Fruit fly (Drosophila melanogaster) whole organism, embryonic: ENCODE results near the gene CG7806.
A peak's percentile ranks its signal among the peaks of the same experiment; 100 is the strongest.

ENCODE experiments used
- Antp ChIP-seq: fragments of 200-800 bp; sonication (Bioruptor generic); optimal IDR thresholded peaks from 3 replicates; lab custom pipeline; 2016; ENCODE audit warnings: missing biosample characterization, missing genetic modification characterization
- Awh ChIP-seq: fragments of 200-800 bp; sonication (Bioruptor generic); IDR thresholded peaks from 2 replicates; pipeline ENCODE4, ENCODE4 v1.3.6; 2022; ENCODE audit warnings: missing biosample characterization, missing genetic modification characterization
- BtbVII ChIP-seq: fragments of 200-800 bp; sonication (Bioruptor generic); optimal IDR thresholded peaks from 3 replicates; lab custom pipeline; 2017; ENCODE audit warnings: missing biosample characterization, mild to moderate bottlenecking, missing genetic modification characterization
- CG10267 ChIP-seq: fragments of 200-800 bp; sonication (Bioruptor generic); optimal IDR thresholded peaks from 2 replicates; lab custom pipeline; 2018; ENCODE audit warnings: missing biosample characterization, mild to moderate bottlenecking, missing genetic modification characterization, moderate library complexity
- CG10431 ChIP-seq: fragments of 200-800 bp; sonication (Bioruptor generic); optimal IDR thresholded peaks from 3 replicates; lab custom pipeline; 2018; ENCODE audit warnings: missing biosample characterization, mild to moderate bottlenecking, missing genetic modification characterization
- CG10654 ChIP-seq: fragments of 200-800 bp; sonication (Bioruptor generic); optimal IDR thresholded peaks from 2 replicates; lab custom pipeline; 2016; ENCODE audit warnings: missing biosample characterization, missing genetic modification characterization
- CG12219 ChIP-seq: fragments of 200-800 bp; sonication (Bioruptor generic); optimal IDR thresholded peaks from 3 replicates; lab custom pipeline; 2018; ENCODE audit warnings: missing biosample characterization, mild to moderate bottlenecking, missing genetic modification characterization
- CG12236 ChIP-seq: fragments of 200-800 bp; sonication (Bioruptor generic); optimal IDR thresholded peaks from 2 replicates; lab custom pipeline; 2016; ENCODE audit warnings: missing biosample characterization, missing genetic modification characterization
- CG1233 ChIP-seq: fragments of 200-800 bp; sonication (Bioruptor generic); optimal IDR thresholded peaks from 4 replicates; lab custom pipeline; 2018; ENCODE audit warnings: missing biosample characterization, mild to moderate bottlenecking, missing genetic modification characterization
- CG12942 ChIP-seq: fragments of 200-800 bp; sonication (Bioruptor generic); optimal IDR thresholded peaks from 3 replicates; lab custom pipeline; 2016; ENCODE audit warnings: missing biosample characterization, missing genetic modification characterization
- CG14860 ChIP-seq: fragments of 200-800 bp; sonication (Bioruptor generic); IDR thresholded peaks from 3 replicates; pipeline ENCODE4 v1.3.6; 2022; ENCODE audit warnings: missing biosample characterization, missing genetic modification characterization; ENCODE audit not compliant: partially characterized antibody
- CG16779 ChIP-seq: fragments of 200-800 bp; sonication (Bioruptor generic); IDR thresholded peaks from 2 replicates; pipeline ENCODE4 v1.3.6; 2022; ENCODE audit warnings: missing biosample characterization, missing genetic modification characterization
- CG17568 ChIP-seq: fragments of 200-800 bp; sonication (Bioruptor generic); optimal IDR thresholded peaks from 2 replicates; lab custom pipeline; 2018; ENCODE audit warnings: missing biosample characterization, mild to moderate bottlenecking, missing genetic modification characterization, moderate library complexity
- CG18262 ChIP-seq: fragments of 200-800 bp; optimal IDR thresholded peaks from 3 replicates; lab custom pipeline; 2019; ENCODE audit warnings: missing biosample characterization, mild to moderate bottlenecking, missing genetic modification characterization, moderate library complexity
- CG2678 ChIP-seq: fragments of 200-800 bp; sonication (Bioruptor generic); optimal IDR thresholded peaks from 3 replicates; lab custom pipeline; 2019; ENCODE audit warnings: missing biosample characterization, mild to moderate bottlenecking, missing genetic modification characterization, moderate library complexity
- CG3847 ChIP-seq: fragments of 200-800 bp; sonication (Bioruptor generic); IDR thresholded peaks from 2 replicates; pipeline ENCODE4 v1.3.6; 2022; ENCODE audit warnings: missing biosample characterization, missing genetic modification characterization
- CG6765 ChIP-seq: fragments of 200-800 bp; sonication (Bioruptor generic); optimal IDR thresholded peaks from 3 replicates; lab custom pipeline; 2017; ENCODE audit warnings: missing biosample characterization, mild to moderate bottlenecking, missing genetic modification characterization
- CG7987 ChIP-seq: fragments of 200-800 bp; sonication (Bioruptor generic); optimal IDR thresholded peaks from 2 replicates; lab custom pipeline; 2018; ENCODE audit warnings: missing biosample characterization, mild to moderate bottlenecking, missing genetic modification characterization, moderate library complexity
- D ChIP-seq, 2 experiments: fragments of 200-800 bp in 1 of 2; fragments of >200 bp in 1 of 2; sonication (Bioruptor generic) in 1 of 2; optimal IDR thresholded peaks; 2 replicates in 1 of 2; 3 replicates in 1 of 2; lab custom pipeline; 2017; ENCODE audit warnings: mild to moderate bottlenecking in 1 of 2, missing biosample characterization in 1 of 2, missing genetic modification characterization in 1 of 2, missing genetic modification reagents in 1 of 2
- Deaf1 ChIP-seq: fragments of 200-800 bp; optimal IDR thresholded peaks from 3 replicates; lab custom pipeline; 2019; ENCODE audit warnings: missing biosample characterization, mild to moderate bottlenecking, missing genetic modification characterization, moderate library complexity
- Dp ChIP-seq: fragments of 200-800 bp; sonication (Bioruptor generic); optimal IDR thresholded peaks from 2 replicates; lab custom pipeline; 2018; ENCODE audit warnings: missing biosample characterization, mild to moderate bottlenecking, missing genetic modification characterization, moderate library complexity
- E2f1 ChIP-seq: fragments of 200-800 bp; sonication (Bioruptor generic); IDR thresholded peaks from 2 replicates; pipeline ENCODE4 v1.3.6; 2022; ENCODE audit warnings: missing biosample characterization, missing genetic modification characterization
- HHEX ChIP-seq: fragments of 200-800 bp; sonication (Bioruptor generic); optimal IDR thresholded peaks from 3 replicates; lab custom pipeline; 2017; ENCODE audit warnings: missing biosample characterization, mild to moderate bottlenecking, missing genetic modification characterization, missing genetic modification reagents
- HLH4C ChIP-seq: fragments of 200-800 bp; sonication (Bioruptor generic); IDR thresholded peaks from 3 replicates; pipeline ENCODE4 v1.3.6; 2022; ENCODE audit warnings: missing biosample characterization, missing genetic modification characterization; ENCODE audit not compliant: partially characterized antibody
- HLHmδ ChIP-seq: fragments of 200-800 bp; sonication (Bioruptor generic); optimal IDR thresholded peaks from 2 replicates; lab custom pipeline; 2018; ENCODE audit warnings: missing biosample characterization, mild to moderate bottlenecking, missing genetic modification characterization, moderate library complexity
- Hey ChIP-seq: fragments of 200-800 bp; sonication (Bioruptor generic); optimal IDR thresholded peaks from 3 replicates; lab custom pipeline; 2018; ENCODE audit warnings: missing biosample characterization, mild to moderate bottlenecking, missing genetic modification characterization
- Oaz ChIP-seq: fragments of 200-800 bp; sonication (Bioruptor generic); IDR thresholded peaks from 2 replicates; pipeline ENCODE4 v1.3.6; 2022; ENCODE audit warnings: missing biosample characterization, missing genetic modification characterization
- YL-1 ChIP-seq: fragments of 200-800 bp; sonication (Bioruptor generic); optimal IDR thresholded peaks from 3 replicates; lab custom pipeline; 2017; ENCODE audit warnings: missing biosample characterization, mild to moderate bottlenecking, missing genetic modification characterization
- ac ChIP-seq: fragments of 200-800 bp; sonication (Bioruptor generic); optimal IDR thresholded peaks from 3 replicates; lab custom pipeline; 2017; ENCODE audit warnings: missing biosample characterization, mild to moderate bottlenecking, missing genetic modification characterization
- bowl ChIP-seq: fragments of 200-800 bp; sonication (Bioruptor generic); IDR thresholded peaks from 2 replicates; pipeline ENCODE4 v1.3.6; 2022; ENCODE audit warnings: missing biosample characterization, missing genetic modification characterization
- cas ChIP-seq: fragments of 200-800 bp; sonication (Bioruptor generic); IDR thresholded peaks from 2 replicates; pipeline ENCODE4 v1.3.6; 2022; ENCODE audit warnings: missing biosample characterization, missing genetic modification characterization
- chinmo ChIP-seq: fragments of 200-800 bp; sonication (Bioruptor generic); IDR thresholded peaks from 4 replicates; pipeline ENCODE4 v1.3.6; 2022; ENCODE audit warnings: missing biosample characterization, missing genetic modification characterization; ENCODE audit not compliant: partially characterized antibody
- crc ChIP-seq: fragments of 200-800 bp; sonication (Bioruptor generic); optimal IDR thresholded peaks from 2 replicates; lab custom pipeline; 2016; ENCODE audit warnings: missing biosample characterization, missing genetic modification characterization
- crp ChIP-seq, 2 experiments: fragments of 200-800 bp; sonication (Bioruptor generic); optimal IDR thresholded peaks; 2 replicates in 1 of 2; 3 replicates in 1 of 2; lab custom pipeline; 2017; ENCODE audit warnings: missing biosample characterization in 2 of 2, missing genetic modification characterization in 2 of 2, mild to moderate bottlenecking in 1 of 2, moderate library complexity in 1 of 2
- dati ChIP-seq: fragments of 200-800 bp; sonication (Bioruptor generic); IDR thresholded peaks from 2 replicates; pipeline ENCODE4 v1.3.6; 2022; ENCODE audit warnings: missing biosample characterization, missing genetic modification characterization
- her ChIP-seq: fragments of 200-800 bp; sonication (Bioruptor generic); optimal IDR thresholded peaks from 2 replicates; lab custom pipeline; 2016; ENCODE audit warnings: missing biosample characterization, missing genetic modification characterization
- insv ChIP-seq, 2 experiments: fragments of 200-800 bp; sonication (Bioruptor generic); optimal IDR thresholded peaks; 3 replicates each; lab custom pipeline; 2016 to 2018; ENCODE audit warnings: missing biosample characterization in 2 of 2, missing genetic modification characterization in 2 of 2
- kay ChIP-seq: fragments of 200-800 bp; sonication (Bioruptor generic); optimal IDR thresholded peaks from 2 replicates; lab custom pipeline; 2016; ENCODE audit warnings: missing biosample characterization, missing genetic modification characterization
- lab ChIP-seq: fragments of 200-800 bp; sonication (Bioruptor generic); optimal IDR thresholded peaks from 3 replicates; lab custom pipeline; 2017; ENCODE audit warnings: missing biosample characterization, missing genetic modification characterization, mild to moderate bottlenecking, moderate library complexity, missing genetic modification reagents
- mld ChIP-seq: fragments of 200-800 bp; sonication (Bioruptor generic); IDR thresholded peaks from 3 replicates; pipeline ENCODE4 v1.3.6; 2022; ENCODE audit warnings: missing biosample characterization, missing genetic modification characterization; ENCODE audit not compliant: partially characterized antibody
- nom ChIP-seq: fragments of 200-800 bp; sonication (Bioruptor generic); optimal IDR thresholded peaks from 2 replicates; lab custom pipeline; 2017; ENCODE audit warnings: missing biosample characterization, missing genetic modification characterization, mild to moderate bottlenecking, moderate library complexity, missing genetic modification reagents
- pb ChIP-seq: fragments of 200-800 bp; sonication (Bioruptor generic); optimal IDR thresholded peaks from 3 replicates; lab custom pipeline; 2016; ENCODE audit warnings: missing biosample characterization, missing genetic modification characterization
- pnt ChIP-seq: fragments of 200-800 bp; sonication (Bioruptor generic); optimal IDR thresholded peaks from 3 replicates; lab custom pipeline; 2016; ENCODE audit warnings: missing biosample characterization, missing genetic modification characterization
- run ChIP-seq: fragments of 200-800 bp; sonication (Bioruptor generic); optimal IDR thresholded peaks from 3 replicates; lab custom pipeline; 2018; ENCODE audit warnings: missing biosample characterization, mild to moderate bottlenecking, missing genetic modification characterization
- salm ChIP-seq: fragments of 200-800 bp; sonication (Bioruptor generic); optimal IDR thresholded peaks from 2 replicates; lab custom pipeline; 2018; ENCODE audit warnings: missing biosample characterization, mild to moderate bottlenecking, missing genetic modification characterization
- shn ChIP-seq: fragments of 200-800 bp; sonication (Bioruptor generic); optimal IDR thresholded peaks from 3 replicates; lab custom pipeline; 2016; ENCODE audit warnings: missing biosample characterization, missing genetic modification characterization
- slbo ChIP-seq: fragments of 200-800 bp; sonication (Bioruptor generic); IDR thresholded peaks from 2 replicates; pipeline ENCODE4 v1.3.6; 2022; ENCODE audit warnings: missing biosample characterization, missing genetic modification characterization
- wdn ChIP-seq: fragments of 200-800 bp; sonication (Bioruptor generic); IDR thresholded peaks from 2 replicates; pipeline ENCODE4 v1.3.6; 2022; ENCODE audit warnings: missing biosample characterization, missing genetic modification characterization
- wek ChIP-seq: fragments of 200-800 bp; sonication (Bioruptor generic); optimal IDR thresholded peaks from 3 replicates; lab custom pipeline; 2018; ENCODE audit warnings: missing biosample characterization, mild to moderate bottlenecking, missing genetic modification characterization, moderate library complexity
- z ChIP-seq: fragments of 200-800 bp; sonication (Bioruptor generic); IDR thresholded peaks from 3 replicates; pipeline ENCODE4 v1.3.6; 2022; ENCODE audit warnings: missing biosample characterization, missing genetic modification characterization

CG7806 gene

DNA sequence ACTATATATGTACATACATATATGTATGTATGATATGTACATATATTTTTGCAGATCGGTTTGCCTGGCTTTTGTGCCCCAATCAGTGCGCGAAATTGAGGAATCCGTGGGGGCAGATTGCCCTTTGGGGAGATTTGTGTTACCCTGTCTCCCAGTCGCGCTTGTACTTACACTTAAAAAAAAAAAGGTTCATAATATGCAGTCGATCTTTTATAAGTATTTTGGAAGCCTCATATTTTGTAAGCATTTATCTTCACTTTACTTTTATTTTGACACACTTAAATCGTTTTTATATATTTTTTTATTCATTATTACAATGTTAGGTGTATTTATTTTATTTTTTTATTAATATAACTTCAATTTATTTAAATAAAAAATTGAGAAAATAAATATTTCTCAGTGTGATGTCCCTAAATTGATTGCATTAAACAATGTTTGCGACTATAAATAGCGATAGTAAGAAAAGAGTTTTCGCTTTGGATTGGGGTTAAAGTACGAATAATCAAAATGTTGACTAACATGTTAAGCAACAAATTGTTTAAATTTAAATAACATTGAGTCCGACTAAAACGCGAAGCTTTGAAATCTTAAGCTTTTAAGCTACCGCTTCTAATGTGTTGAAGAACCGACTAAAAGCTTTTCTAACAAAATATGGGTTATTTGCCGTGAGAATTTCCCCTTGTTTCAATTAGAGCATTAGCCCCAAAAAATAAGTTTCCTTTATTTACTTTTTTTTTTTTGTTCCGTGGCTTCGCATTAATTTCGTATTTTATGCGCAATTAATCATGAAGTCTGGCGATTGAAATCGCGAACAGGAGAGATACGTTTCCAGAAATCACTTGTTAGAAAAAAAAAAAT is 15.4 kb downstream of the CG7806 start (continued):
- TF ChIP-seq Oaz (GFP tag; lab: Robert Waterston, UW) (no peak), CG7987 (GFP tag; lab: Kevin White, UChicago) (no peak), insv (GFP tag; optimal IDR thresholded peaks at IDR 0.05; lab: Kevin White, UChicago) (no peak), CG18262 (tag; lab: Kevin White, UChicago) (peak; percentile 22), salm (tag; lab: Kevin White, UChicago) (no peak), CG16779 (GFP tag; lab: Robert Waterston, UW) (no peak), kay (GFP tag; lab: Kevin White, UChicago) (no peak), CG14860 (GFP tag; lab: Robert Waterston, UW) (no peak), CG12219 (GFP tag; lab: Kevin White, UChicago) (no peak), CG12942 (GFP tag; lab: Kevin White, UChicago) (no peak), pb (GFP tag; lab: Kevin White, UChicago) (no peak), wek (GFP tag; lab: Kevin White, UChicago) (no peak), CG2678 (tag; lab: Kevin White, UChicago) (peak; percentile 59), CG10267 (tag; lab: Kevin White, UChicago) (peak; percentile 11), HHEX (no peak), D (optimal IDR thresholded peaks at IDR 0.05; lab: Kevin White, UChicago) (no peak), D (GFP tag; optimal IDR thresholded peaks at IDR 0.05; lab: Kevin White, UChicago) (no peak), E2f1 (GFP tag; lab: Robert Waterston, UW) (no peak), CG10654 (no peak), z (GFP tag; lab: Robert Waterston, UW) (no peak), Dp (GFP tag; lab: Kevin White, UChicago) (peak; percentile 48), CG17568 (GFP tag; lab: Kevin White, UChicago) (no peak), lab (GFP tag; lab: Kevin White, UChicago) (peak; percentile 46), Hey (no peak), nom (no peak), dati (GFP tag; lab: Robert Waterston, UW) (no peak), HLHmδ (GFP tag; lab: Kevin White, UChicago) (no peak), pnt (no peak), slbo (no peak), her (GFP tag; lab: Kevin White, UChicago) (no peak), CG12236 (no peak), shn (no peak), HLH4C (GFP tag; lab: Robert Waterston, UW) (no peak), crc (GFP tag; lab: Kevin White, UChicago) (no peak), mld (GFP tag; lab: Robert Waterston, UW) (no peak)

DNA sequence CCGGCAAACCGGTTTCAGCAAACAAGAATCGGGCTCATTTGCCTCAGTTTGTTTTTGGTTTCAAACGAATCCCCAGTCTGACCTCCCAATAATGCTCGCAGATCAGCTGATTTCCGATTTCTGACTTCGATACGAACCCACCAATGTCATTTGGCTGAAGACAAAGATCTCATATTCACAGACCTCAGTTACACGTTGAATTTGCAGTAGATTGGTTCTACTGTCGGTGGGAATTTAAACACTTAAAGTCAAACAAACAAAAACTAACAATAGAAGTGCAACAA is 16.0 kb downstream of the CG7806 start, which contains the start of gene CG14275:
CG14275 (plus strand) TSS at position 185 of the 284 bp plus-strand sequence.
- TF ChIP-seq wdn (no peak), BtbVII (GFP tag; lab: Kevin White, UChicago) (no peak), CG10431 (no peak), YL-1 (GFP tag; lab: Kevin White, UChicago) (no peak), CG3847 (no peak), CG1233 (no peak), chinmo (0 out of 4 replicates have a peak, but pooled peaks have one; percentile 4), crp (GFP tag; optimal IDR thresholded peaks at IDR 0.05; lab: Kevin White, UChicago) (peak in 1 of 2 experiments; percentile 11), Antp (GFP tag; lab: Kevin White, UChicago) (no peak), Deaf1 (tag; lab: Kevin White, UChicago) (no peak), CG6765 (GFP tag; lab: Kevin White, UChicago) (no peak), bowl (GFP tag; lab: Robert Waterston, UW) (no peak), ac (GFP tag; lab: Kevin White, UChicago) (no peak), Awh (GFP tag; lab: Robert Waterston, UW) (no peak), run (no peak), cas (GFP tag; lab: Robert Waterston, UW) (no peak)
